Fruit fly (Drosophila melanogaster): Measurements from ENCODE around the gene CG17930.

The CG17930 gene

DNA sequence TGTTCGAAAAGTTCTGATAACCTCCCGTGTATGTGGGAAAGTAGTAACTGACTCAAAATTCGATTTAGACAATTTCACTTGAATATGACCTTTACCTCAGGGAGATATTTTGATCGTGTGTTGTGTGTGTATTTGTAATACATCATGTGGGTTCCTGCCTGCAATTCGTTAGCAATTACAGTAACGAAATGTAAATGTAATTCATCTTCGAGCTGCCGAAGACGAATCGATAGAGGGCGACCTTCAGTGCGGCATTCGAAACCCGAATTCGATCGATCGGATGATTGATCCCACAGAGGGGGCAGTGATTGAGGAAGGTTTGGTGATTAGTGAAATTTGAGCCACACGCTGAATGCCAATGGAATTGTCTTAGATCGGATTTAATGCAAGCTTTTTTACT lies 42.8 kb downstream of the CG17930 start, which contains the start of gene CG10317:
Gene CG10317 (minus strand): TSS at position 101 of the 400 bp plus-strand sequence.
- TF ChIP-seq rgr (GFP tag; optimal IDR thresholded peaks at IDR 0.05) (no peak), pan (optimal IDR thresholded peaks at IDR 0.05) (no peak), lola (GFP tag; optimal IDR thresholded peaks at IDR 0.05) (no peak), Vsx2 (GFP tag; optimal IDR thresholded peaks at IDR 0.05; ENCODE audit: partially characterized antibody) (no peak), Hr83 (GFP tag; optimal IDR thresholded peaks at IDR 0.05; ENCODE audit: poor library complexity, severe bottlenecking) (no peak), dsf (GFP tag; optimal IDR thresholded peaks at IDR 0.05; ENCODE audit: borderline replicate concordance) (no peak), jim (GFP tag; optimal IDR thresholded peaks at IDR 0.05) (no peak), tai (GFP tag; optimal IDR thresholded peaks at IDR 0.05) (no peak), Dfd (GFP tag; optimal IDR thresholded peaks at IDR 0.05) (no peak), N (GFP tag; optimal IDR thresholded peaks at IDR 0.05) (no peak)

DNA sequence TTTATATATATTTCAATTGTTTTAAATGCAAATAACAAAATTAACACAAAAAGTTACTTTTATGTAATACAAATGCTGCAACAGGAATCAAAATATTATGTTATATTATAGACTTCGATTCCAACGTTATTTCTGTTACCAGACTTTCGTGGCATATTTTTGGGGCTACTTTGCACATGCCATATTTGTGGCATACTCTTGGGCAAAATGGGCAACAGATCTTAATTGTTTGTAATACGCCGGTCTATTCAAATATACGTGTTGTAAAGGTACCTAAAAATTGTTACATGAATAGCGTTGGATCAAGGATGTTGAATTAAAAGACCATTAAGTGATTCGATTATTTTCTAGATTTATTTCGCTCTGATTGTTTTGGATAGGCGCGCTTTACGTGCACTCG lies 46.5 kb downstream of the CG17930 start:
- peak; percentile 85 for TF ChIP-seq Myc (optimal IDR thresholded peaks at IDR 0.05)
- peak; percentile 81 for TF ChIP-seq N (GFP tag; optimal IDR thresholded peaks at IDR 0.05)
- no peak for TF ChIP-seq ey (GFP tag; optimal IDR thresholded peaks at IDR 0.05)
- TF ChIP-seq Vsx2 (GFP tag; optimal IDR thresholded peaks at IDR 0.05; ENCODE audit: partially characterized antibody), result peak; percentile 39
- TF ChIP-seq Sp1 (GFP tag; optimal IDR thresholded peaks at IDR 0.05), result no peak
- TF ChIP-seq dl (GFP tag; optimal IDR thresholded peaks at IDR 0.05; ENCODE audit: insufficient read depth in 1 of 2, partially characterized antibody in 2 of 2), result no peak
- no peak for TF ChIP-seq br (GFP tag; optimal IDR thresholded peaks at IDR 0.05)
- TF ChIP-seq woc (GFP tag; optimal IDR thresholded peaks at IDR 0.05), result no peak
- peak; percentile 48 for TF ChIP-seq Dif (GFP tag; optimal IDR thresholded peaks at IDR 0.05; ENCODE audit: partially characterized antibody)
- no peak for TF ChIP-seq Abd-B (GFP tag; optimal IDR thresholded peaks at IDR 0.05)
- no peak for TF ChIP-seq Hr83 (GFP tag; optimal IDR thresholded peaks at IDR 0.05; ENCODE audit: poor library complexity, severe bottlenecking)
- TF ChIP-seq jim (GFP tag; optimal IDR thresholded peaks at IDR 0.05), result no peak
- TF ChIP-seq Rel (GFP tag; optimal IDR thresholded peaks at IDR 0.05), result no peak
- no peak for TF ChIP-seq Rel (tag; optimal IDR thresholded peaks at IDR 0.05)
